Fruit fly (Drosophila melanogaster): Measurements from ENCODE around the gene CG15422.

DNA sequence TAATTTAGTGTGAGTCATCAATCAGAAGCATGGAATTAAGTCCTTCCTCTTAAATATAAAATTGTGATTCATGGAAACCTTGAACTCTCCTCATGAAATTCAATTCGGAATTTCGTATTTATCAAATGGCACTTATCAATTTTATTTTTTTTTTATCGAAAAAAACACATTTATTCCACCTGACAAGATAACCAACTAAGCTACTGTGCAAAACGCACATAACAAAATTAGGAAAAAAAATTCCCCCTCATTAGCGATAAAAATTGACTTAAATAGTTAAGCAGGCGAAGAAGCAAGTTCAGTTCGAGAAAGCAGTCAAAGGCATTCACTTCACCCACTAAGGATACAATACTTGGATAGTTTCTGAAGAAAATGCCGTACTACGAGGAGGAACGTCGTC lies 957 bp downstream of the CG15422 start, which contains the start of gene CG15423:
- TF ChIP-seq CG12768 (GFP tag; optimal IDR thresholded peaks at IDR 0.05): no peak
- no peak for TF ChIP-seq bab1 (GFP tag; optimal IDR thresholded peaks at IDR 0.05)
- TF ChIP-seq cnc (optimal IDR thresholded peaks at IDR 0.05): no peak
- no peak for TF ChIP-seq CG11617 (GFP tag; optimal IDR thresholded peaks at IDR 0.05)
- TF ChIP-seq CG7045 (GFP tag; optimal IDR thresholded peaks at IDR 0.05): no peak
- TF ChIP-seq Clk (GFP tag; optimal IDR thresholded peaks at IDR 0.05): no peak
- no peak for TF ChIP-seq Mnt (GFP tag; optimal IDR thresholded peaks at IDR 0.05)
- TF ChIP-seq kay (GFP tag; ENCODE audit: borderline replicate concordance): no peak
- no peak for TF ChIP-seq CG5204 (GFP tag; optimal IDR thresholded peaks at IDR 0.05)
- TF ChIP-seq CG14711 (tag; optimal IDR thresholded peaks at IDR 0.05): no peak
- TF ChIP-seq Hr96 (GFP tag; optimal IDR thresholded peaks at IDR 0.05): no peak
- no peak for TF ChIP-seq toe (GFP tag; optimal IDR thresholded peaks at IDR 0.05)
- TF ChIP-seq ovo (GFP tag; optimal IDR thresholded peaks at IDR 0.05): no peak
- no peak for TF ChIP-seq CG7101 (tag; optimal IDR thresholded peaks at IDR 0.05)

Data from whole organism, adult.